ENCODE assay signal across 4 fruit fly cellular contexts in the genomic region with DNA sequence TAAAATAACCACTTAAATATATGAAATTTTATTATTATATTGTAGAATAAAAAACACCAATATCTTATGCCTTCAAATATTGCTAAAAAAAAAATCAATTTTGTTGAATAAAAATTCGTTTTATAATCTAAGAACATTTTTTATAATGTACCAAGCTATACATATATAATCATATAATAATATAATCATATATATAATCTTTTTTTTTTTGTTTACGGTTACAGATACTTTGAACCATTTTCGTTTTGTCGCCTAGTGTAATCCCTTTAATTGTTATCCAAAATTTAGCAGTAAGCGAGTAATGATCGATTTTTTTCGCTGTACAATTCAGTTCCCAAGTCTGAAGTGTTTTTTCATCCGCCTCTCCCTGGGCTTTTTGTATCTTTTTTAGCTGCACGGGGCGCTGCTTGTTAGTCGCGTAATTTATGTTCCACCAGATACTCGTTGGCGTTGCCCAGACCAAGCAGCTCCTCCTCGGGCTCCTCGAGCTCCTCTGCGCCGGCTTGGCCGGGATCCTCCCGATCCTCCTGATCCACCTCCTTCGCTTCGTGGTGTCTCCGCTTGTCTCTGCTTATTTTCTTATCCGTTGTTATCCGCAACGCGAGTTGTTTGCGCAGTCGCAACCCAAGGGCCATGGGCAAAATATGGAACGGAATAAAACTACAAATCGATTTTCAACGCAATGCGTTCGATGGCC.
A peak's percentile ranks its signal among the peaks of the same experiment; 100 is the strongest.
TF ChIP-seq lines count a peak whose summit lies in the region.

No protein-coding gene starts in this region.

- TF ChIP-seq CTCF in whole organism, embryonic (GFP tag; optimal IDR thresholded peaks at IDR 0.05; lab: Kevin White, UChicago), result no peak

TF ChIP-seq in whole organism, embryonic, 481 proteins besides CTCF, POLR2A, EP300 and RAD21:
- TF ChIP-seq Med (GFP tag; lab: Kevin White, UChicago) (no peak), CG43689 (GFP tag; IDR thresholded peaks at IDR 0.05; lab: Robert Waterston, UW) (no peak), sens (GFP tag; lab: Kevin White, UChicago) (peak; percentile 3), CG17612 (GFP tag; IDR thresholded peaks at IDR 0.05; lab: Robert Waterston, UW) (no peak), jumu (GFP tag; optimal IDR thresholded peaks at IDR 0.05; lab: Kevin White, UChicago) (no peak), Sry-β (GFP tag; optimal IDR thresholded peaks at IDR 0.05; lab: Kevin White, UChicago) (no peak), Ets65A (GFP tag; lab: Kevin White, UChicago) (peak; percentile 59), CG5245 (GFP tag; optimal IDR thresholded peaks at IDR 0.05; lab: Kevin White, UChicago) (no peak), CG9437 (GFP tag; optimal IDR thresholded peaks at IDR 0.05; lab: Kevin White, UChicago) (no peak)

TF ChIP-seq in whole organism, prepupa, 60 proteins besides CTCF, POLR2A, EP300 and RAD21 (continues in another document):
- TF ChIP-seq topi (GFP tag; optimal IDR thresholded peaks at IDR 0.05; lab: Kevin White, UChicago) (no peak), net (GFP tag; optimal IDR thresholded peaks at IDR 0.05; lab: Kevin White, UChicago) (no peak), Blimp-1 (GFP tag; optimal IDR thresholded peaks at IDR 0.05; lab: Kevin White, UChicago) (no peak), CG3919 (GFP tag; optimal IDR thresholded peaks at IDR 0.05; lab: Kevin White, UChicago) (peak; percentile 14), CG6792 (GFP tag; optimal IDR thresholded peaks at IDR 0.05; lab: Kevin White, UChicago) (peak; percentile 6), Eip93F (GFP tag; optimal IDR thresholded peaks at IDR 0.05; lab: Kevin White, UChicago) (no peak), ss (GFP tag; optimal IDR thresholded peaks at IDR 0.05; lab: Kevin White, UChicago) (no peak), spab (GFP tag; optimal IDR thresholded peaks at IDR 0.05; lab: Kevin White, UChicago) (peak; percentile 16), CG8632 (GFP tag; optimal IDR thresholded peaks at IDR 0.05; lab: Kevin White, UChicago) (peak; percentile 29), acj6 (GFP tag; optimal IDR thresholded peaks at IDR 0.05; lab: Kevin White, UChicago) (peak; percentile 39), achi (GFP tag; optimal IDR thresholded peaks at IDR 0.05; lab: Kevin White, UChicago) (peak; percentile 32), fd59A (GFP tag; optimal IDR thresholded peaks at IDR 0.05; lab: Kevin White, UChicago) (no peak), Ets96B (tag; optimal IDR thresholded peaks at IDR 0.05; lab: Kevin White, UChicago) (peak; percentile 21), Sox14 (GFP tag; optimal IDR thresholded peaks at IDR 0.05; lab: Kevin White, UChicago) (no peak), Hr39 (GFP tag; optimal IDR thresholded peaks at IDR 0.05; lab: Kevin White, UChicago) (no peak), eg (GFP tag; IDR thresholded peaks at IDR 0.05; lab: Robert Waterston, UW) (no peak), CG11762 (GFP tag; optimal IDR thresholded peaks at IDR 0.05; lab: Kevin White, UChicago; ENCODE audit: insufficient read depth) (no peak), Hr38 (GFP tag; optimal IDR thresholded peaks at IDR 0.05; lab: Kevin White, UChicago) (no peak), Sox15 (GFP tag; optimal IDR thresholded peaks at IDR 0.05; lab: Kevin White, UChicago) (no peak), CG15336 (GFP tag; IDR thresholded peaks at IDR 0.05; lab: Robert Waterston, UW) (no peak), Hr4 (GFP tag; optimal IDR thresholded peaks at IDR 0.05; lab: Kevin White, UChicago) (no peak), CG6854 (GFP tag; optimal IDR thresholded peaks at IDR 0.05; lab: Kevin White, UChicago) (no peak), CG8319 (GFP tag; optimal IDR thresholded peaks at IDR 0.05; lab: Kevin White, UChicago) (no peak), CG11902 (GFP tag; optimal IDR thresholded peaks at IDR 0.05; lab: Kevin White, UChicago) (no peak), CG34406 (GFP tag; optimal IDR thresholded peaks at IDR 0.05; lab: Kevin White, UChicago) (peak; percentile 29), lz (GFP tag; optimal IDR thresholded peaks at IDR 0.05; lab: Kevin White, UChicago) (peak; percentile 2)

TF ChIP-seq in whole organism, pupa, 21 proteins besides CTCF, POLR2A, EP300 and RAD21:
- TF ChIP-seq CG14655 (GFP tag; optimal IDR thresholded peaks at IDR 0.05; lab: Kevin White, UChicago) (peak; percentile 40), Snoo (tag; optimal IDR thresholded peaks at IDR 0.05; lab: Kevin White, UChicago) (peak; percentile 12), rn (GFP tag; IDR thresholded peaks at IDR 0.05; lab: Robert Waterston, UW) (no peak), CG17806 (tag; optimal IDR thresholded peaks at IDR 0.05; lab: Kevin White, UChicago) (peak; percentile 32), CG8159 (tag; optimal IDR thresholded peaks at IDR 0.05; lab: Kevin White, UChicago) (peak; percentile 60), fd96Ca (GFP tag; IDR thresholded peaks at IDR 0.05; lab: Robert Waterston, UW) (no peak), CG32121 (GFP tag; IDR thresholded peaks at IDR 0.05; lab: Robert Waterston, UW) (no peak), EcR (GFP tag; optimal IDR thresholded peaks at IDR 0.05; lab: Kevin White, UChicago) (peak; percentile 5), Ets98B (GFP tag; IDR thresholded peaks at IDR 0.05; lab: Robert Waterston, UW) (no peak), CG15710 (tag; optimal IDR thresholded peaks at IDR 0.05; lab: Kevin White, UChicago) (peak; percentile 47), CG9948 (tag; optimal IDR thresholded peaks at IDR 0.05; lab: Kevin White, UChicago) (peak; percentile 56)
TF ChIP-seq in whole organism, pupa: peak in this region for 7.

TF ChIP-seq in whole organism, wandering third instar larva, 38 proteins besides CTCF, POLR2A, EP300 and RAD21:
- TF ChIP-seq rgr (GFP tag; optimal IDR thresholded peaks at IDR 0.05; lab: Kevin White, UChicago), result peak; percentile 7
- no peak for TF ChIP-seq jim (GFP tag; optimal IDR thresholded peaks at IDR 0.05; lab: Kevin White, UChicago)
- peak in 1 of 2 experiments; percentile 55 for TF ChIP-seq foxo (GFP tag; optimal IDR thresholded peaks at IDR 0.05; lab: Kevin White, UChicago)
- peak; percentile 53 for TF ChIP-seq OdsH (GFP tag; optimal IDR thresholded peaks at IDR 0.05; lab: Kevin White, UChicago)
- peak; percentile 28 for TF ChIP-seq HLH106 (tag; optimal IDR thresholded peaks at IDR 0.05; lab: Kevin White, UChicago)
- no peak for TF ChIP-seq Dfd (GFP tag; optimal IDR thresholded peaks at IDR 0.05; lab: Kevin White, UChicago)
- peak; percentile 46 for TF ChIP-seq Sp1 (GFP tag; optimal IDR thresholded peaks at IDR 0.05; lab: Kevin White, UChicago)
- TF ChIP-seq dmrt93B (GFP tag; optimal IDR thresholded peaks at IDR 0.05; lab: Kevin White, UChicago), result peak; percentile 3
- TF ChIP-seq psq (GFP tag; optimal IDR thresholded peaks at IDR 0.05; lab: Kevin White, UChicago), result peak; percentile 40
